Worm (Caenorhabditis elegans) whole organism, late embryonic: ENCODE measurements around the gene H41C03.2.

ENCODE experiments used
- fkh-10 ChIP-seq: fragments of 150-350 bp; optimal IDR thresholded peaks from 2 replicates; lab custom pipeline; 2014; ENCODE audit warnings: missing biosample characterization, missing genetic modification reagents, missing genetic modification characterization
- hlh-30 ChIP-seq: sonication (generic microtip); optimal IDR thresholded peaks from 2 replicates; lab custom pipeline; 2017; ENCODE audit warnings: antibody characterized with exemption, missing genetic modification characterization, missing compliant biosample characterization; ENCODE audit not compliant: insufficient read depth
- nhr-11 ChIP-seq: fragments of 150-350 bp; optimal IDR thresholded peaks from 2 replicates; lab custom pipeline; 2014; ENCODE audit warnings: missing biosample characterization, missing genetic modification characterization
- pqm-1 ChIP-seq: sonication (generic microtip); optimal IDR thresholded peaks from 2 replicates; lab custom pipeline; 2016; ENCODE audit warnings: missing genetic modification characterization, missing compliant biosample characterization
- unc-3 ChIP-seq, 2 experiments: fragments of 200-800 bp in 1 of 2; sonication (Bioruptor generic) in 1 of 2; sonication (generic microtip) in 1 of 2; conservative IDR thresholded peaks in 1 of 2; optimal IDR thresholded peaks in 1 of 2; 2 replicates each; pipeline versions ENCODE4 v1.3.6 to Lab custom; 2016 to 2022; ENCODE audit warnings: missing compliant biosample characterization in 2 of 2, missing genetic modification characterization in 2 of 2, missing genetic modification reagents in 1 of 2

ce11 chrII:5836153-5836719 lies 15.7 kb downstream of the H41C03.2 start, which contains the start of gene fzo-1:
- TF ChIP-seq pqm-1 (tag; lab: Kevin White, UChicago) (peak; percentile 74), hlh-30 (tag; lab: Kevin White, UChicago) (no peak), unc-3 (GFP tag; conservative IDR thresholded peaks at IDR 0.05; lab: Robert Waterston, UW) (no peak), unc-3 (tag; optimal IDR thresholded peaks at IDR 0.05; lab: Kevin White, UChicago) (peak; percentile 74), fkh-10 (GFP tag; lab: Kevin White, UChicago) (no peak), nhr-11 (tag; lab: Kevin White, UChicago) (no peak)
